Worm (Caenorhabditis elegans) whole organism, L3 larva: ENCODE data around the gene srx-44.

Experiments used
- R02D3.7 ChIP-seq: fragments of 150-350 bp; optimal IDR thresholded peaks from 2 replicates; lab custom pipeline; 2014; ENCODE audit warnings: missing biosample characterization, missing genetic modification characterization
- aly-2 ChIP-seq: fragments of 150-350 bp; optimal IDR thresholded peaks from 2 replicates; lab custom pipeline; 2014; ENCODE audit warnings: missing biosample characterization, missing genetic modification characterization
- ama-1 ChIP-seq: fragments of 150-350 bp; optimal IDR thresholded peaks from 2 replicates; lab custom pipeline; 2018
- ceh-16 ChIP-seq: sonication (generic microtip); optimal IDR thresholded peaks from 2 replicates; lab custom pipeline; 2017; ENCODE audit warnings: missing biosample characterization, missing genetic modification characterization
- ceh-28 ChIP-seq: fragments of 150-350 bp; optimal IDR thresholded peaks from 2 replicates; lab custom pipeline; 2014; ENCODE audit warnings: missing biosample characterization, missing genetic modification reagents, missing genetic modification characterization
- ceh-82 ChIP-seq: fragments of 150-350 bp; optimal IDR thresholded peaks from 2 replicates; lab custom pipeline; 2014; ENCODE audit warnings: missing biosample characterization, missing genetic modification characterization
- ceh-9 ChIP-seq: sonication (generic microtip); optimal IDR thresholded peaks from 2 replicates; lab custom pipeline; 2018; ENCODE audit warnings: missing biosample characterization, missing genetic modification characterization
- daf-12 ChIP-seq: fragments of 150-350 bp; optimal IDR thresholded peaks from 2 replicates; lab custom pipeline; 2014; ENCODE audit warnings: missing biosample characterization, missing genetic modification reagents, missing genetic modification characterization
- egl-27 ChIP-seq: sonication (generic microtip); optimal IDR thresholded peaks from 4 replicates; lab custom pipeline; 2017; ENCODE audit warnings: missing biosample characterization, missing genetic modification reagents, missing genetic modification characterization
- elt-1 ChIP-seq: fragments of 150-350 bp; optimal IDR thresholded peaks from 2 replicates; lab custom pipeline; 2014; ENCODE audit warnings: missing biosample characterization, missing genetic modification characterization
- elt-3 ChIP-seq, 3 experiments: fragments of 150-350 bp in 1 of 3; sonication (generic microtip) in 2 of 3; optimal IDR thresholded peaks; 2 replicates in 2 of 3; 4 replicates in 1 of 3; lab custom pipeline; 2014 to 2017; ENCODE audit warnings: missing biosample characterization in 3 of 3, missing genetic modification characterization in 3 of 3
- eor-1 ChIP-seq, 2 experiments: fragments of 150-350 bp; optimal IDR thresholded peaks; 2 replicates each; lab custom pipeline; 2014 to 2018; ENCODE audit warnings: missing biosample characterization in 2 of 2, missing genetic modification characterization in 2 of 2
- fkh-10 ChIP-seq: sonication (generic microtip); optimal IDR thresholded peaks from 2 replicates; lab custom pipeline; 2017; ENCODE audit warnings: missing biosample characterization, missing genetic modification reagents, missing genetic modification characterization
- fkh-2 ChIP-seq: fragments of 150-350 bp; optimal IDR thresholded peaks from 2 replicates; lab custom pipeline; 2014; ENCODE audit warnings: missing biosample characterization, missing genetic modification reagents, missing genetic modification characterization
- fos-1 ChIP-seq: fragments of 150-350 bp; optimal IDR thresholded peaks from 2 replicates; lab custom pipeline; 2014; ENCODE audit warnings: missing biosample characterization, missing genetic modification characterization
- hmg-11 ChIP-seq: sonication (generic microtip); optimal IDR thresholded peaks from 2 replicates; lab custom pipeline; 2016; ENCODE audit warnings: missing genetic modification characterization, missing compliant biosample characterization
- jun-1 ChIP-seq: fragments of 150-350 bp; optimal IDR thresholded peaks from 2 replicates; lab custom pipeline; 2014; ENCODE audit warnings: missing biosample characterization, missing genetic modification reagents, missing genetic modification characterization
- lin-15B ChIP-seq: fragments of 150-350 bp; optimal IDR thresholded peaks from 2 replicates; lab custom pipeline; 2014; ENCODE audit warnings: missing biosample characterization, missing genetic modification characterization
- lin-39 ChIP-seq: fragments of 150-350 bp; optimal IDR thresholded peaks from 2 replicates; lab custom pipeline; 2018; ENCODE audit warnings: missing biosample characterization, missing genetic modification reagents, missing genetic modification characterization
- lsy-12 ChIP-seq: sonication (generic microtip); optimal IDR thresholded peaks from 2 replicates; lab custom pipeline; 2016; ENCODE audit warnings: mild to moderate bottlenecking, missing genetic modification characterization, missing compliant biosample characterization
- mdl-1 ChIP-seq: fragments of 150-350 bp; optimal IDR thresholded peaks from 2 replicates; lab custom pipeline; 2014; ENCODE audit warnings: missing biosample characterization, missing genetic modification characterization
- mml-1 ChIP-seq: fragments of 150-350 bp; sonication (generic microtip); optimal IDR thresholded peaks from 3 replicates; lab custom pipeline; 2014; ENCODE audit warnings: missing biosample characterization, missing genetic modification characterization
- nfya-1 ChIP-seq: sonication (generic microtip); optimal IDR thresholded peaks from 2 replicates; lab custom pipeline; 2017; ENCODE audit warnings: missing genetic modification characterization, mild to moderate bottlenecking, missing compliant biosample characterization, antibody characterized with exemption, moderate library complexity; ENCODE audit not compliant: insufficient read depth
- nhr-11 ChIP-seq: fragments of 150-350 bp; optimal IDR thresholded peaks from 2 replicates; lab custom pipeline; 2014; ENCODE audit warnings: missing biosample characterization, missing genetic modification characterization
- nhr-23 ChIP-seq: fragments of 150-350 bp; optimal IDR thresholded peaks from 2 replicates; lab custom pipeline; 2014; ENCODE audit warnings: missing biosample characterization, missing genetic modification reagents, missing genetic modification characterization
- nhr-25 ChIP-seq: sonication (generic microtip); optimal IDR thresholded peaks from 2 replicates; lab custom pipeline; 2017; ENCODE audit warnings: missing biosample characterization, missing genetic modification characterization
- nhr-28 ChIP-seq: fragments of 150-350 bp; optimal IDR thresholded peaks from 2 replicates; lab custom pipeline; 2014; ENCODE audit warnings: missing biosample characterization, missing genetic modification characterization
- nhr-67 ChIP-seq: fragments of 150-350 bp; optimal IDR thresholded peaks from 2 replicates; lab custom pipeline; 2014; ENCODE audit warnings: missing biosample characterization, missing genetic modification characterization
- nhr-76 ChIP-seq: fragments of 150-350 bp; sonication (generic microtip); optimal IDR thresholded peaks from 5 replicates; lab custom pipeline; 2014; ENCODE audit warnings: missing biosample characterization, missing genetic modification characterization
- nhr-77 ChIP-seq: fragments of 150-350 bp; optimal IDR thresholded peaks from 2 replicates; lab custom pipeline; 2014; ENCODE audit warnings: missing biosample characterization, missing genetic modification characterization
- pha-4 ChIP-seq: fragments of 150-350 bp; optimal IDR thresholded peaks from 2 replicates; lab custom pipeline; 2014; ENCODE audit warnings: missing biosample characterization, missing genetic modification reagents, missing genetic modification characterization
- sea-2 ChIP-seq: fragments of 150-350 bp; sonication (generic microtip); optimal IDR thresholded peaks from 4 replicates; lab custom pipeline; 2014; ENCODE audit warnings: missing biosample characterization, missing genetic modification reagents, missing genetic modification characterization
- skn-1 ChIP-seq: fragments of 150-350 bp; optimal IDR thresholded peaks from 2 replicates; lab custom pipeline; 2014; ENCODE audit warnings: missing biosample characterization, missing genetic modification characterization
- snpc-4 ChIP-seq: fragments of 150-350 bp; optimal IDR thresholded peaks from 2 replicates; lab custom pipeline; 2014; ENCODE audit warnings: missing biosample characterization, missing genetic modification characterization
- tbx-2 ChIP-seq: sonication (generic microtip); optimal IDR thresholded peaks from 2 replicates; lab custom pipeline; 2016; ENCODE audit warnings: mild to moderate bottlenecking, missing genetic modification characterization, missing compliant biosample characterization
- zag-1 ChIP-seq: fragments of 150-350 bp; optimal IDR thresholded peaks from 2 replicates; lab custom pipeline; 2014; ENCODE audit warnings: missing biosample characterization, missing genetic modification characterization
- ztf-11 ChIP-seq: fragments of 150-350 bp; optimal IDR thresholded peaks from 2 replicates; lab custom pipeline; 2014; ENCODE audit warnings: missing biosample characterization, missing genetic modification characterization
- ztf-4 ChIP-seq: fragments of 150-350 bp; optimal IDR thresholded peaks from 2 replicates; lab custom pipeline; 2014; ENCODE audit warnings: missing biosample characterization, missing genetic modification characterization

Gene srx-44

DNA sequence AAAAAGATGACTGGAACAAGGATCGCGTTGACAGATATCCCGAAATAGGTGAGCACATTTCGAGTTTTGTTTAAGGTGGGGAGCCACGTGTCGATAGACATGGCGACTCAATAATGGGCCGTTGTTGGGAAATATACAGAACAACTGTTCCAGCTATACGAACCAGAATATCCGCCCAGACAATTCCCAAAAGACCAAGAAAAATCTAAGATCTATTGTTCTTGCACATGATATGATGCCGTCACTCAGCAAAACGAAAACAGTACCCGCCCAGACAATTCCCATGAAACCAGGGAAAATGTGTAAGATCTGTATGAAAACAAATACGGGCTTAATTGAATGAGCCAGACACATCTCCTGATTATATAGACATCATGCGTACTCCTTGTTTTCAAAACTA, 12.6 kb upstream of the srx-44 start, which contains the start of gene str-231:
Gene str-231 (minus strand): TSS at position 101 of the 400 bp plus-strand sequence.
- TF ChIP-seq hmg-11 (tag; lab: Kevin White, UChicago) (no peak), skn-1 (tag; lab: Kevin White, UChicago) (no peak), fkh-10 (GFP tag; lab: Kevin White, UChicago) (no peak), nhr-25 (tag; lab: Kevin White, UChicago) (no peak), sea-2 (GFP tag; lab: Kevin White, UChicago) (no peak), daf-12 (no peak), elt-1 (tag; lab: Kevin White, UChicago) (no peak), ama-1 (no peak), nhr-77 (no peak), nhr-67 (no peak)

DNA sequence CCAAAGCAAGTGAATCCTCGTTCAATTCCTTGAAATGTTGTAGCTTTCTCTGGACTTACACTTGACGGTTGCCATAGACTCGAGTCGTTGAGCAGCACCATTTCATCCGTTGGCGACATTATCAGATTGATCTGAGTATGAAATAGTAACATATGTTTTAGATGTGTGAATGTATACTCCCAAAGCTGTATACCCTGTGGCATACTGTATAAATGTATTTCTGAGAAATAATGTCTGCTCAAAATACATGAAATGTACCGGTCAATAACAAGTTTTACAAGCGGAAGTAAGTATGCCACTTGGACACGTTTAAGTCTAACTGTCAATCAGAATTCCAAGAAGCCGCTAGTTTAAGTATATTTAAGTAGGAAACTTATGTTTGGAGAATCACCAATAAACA, 10.6 kb upstream of the srx-44 start, which contains the start of gene str-233:
Gene str-233 (minus strand): TSS at position 101 of the 400 bp plus-strand sequence.
- TF ChIP-seq elt-1 (tag; lab: Kevin White, UChicago) (no peak), lin-15B (tag; lab: Kevin White, UChicago) (no peak), eor-1 (tag; optimal IDR thresholded peaks at IDR 0.05; lab: Kevin White, UChicago) (no peak), ceh-16 (tag; lab: Kevin White, UChicago) (no peak), nhr-28 (no peak), mdl-1 (tag; lab: Kevin White, UChicago) (no peak), ztf-11 (tag; lab: Kevin White, UChicago) (no peak), zag-1 (tag; lab: Kevin White, UChicago) (no peak), lin-39 (tag; lab: Kevin White, UChicago) (no peak), tbx-2 (tag; lab: Kevin White, UChicago) (no peak), mml-1 (tag; lab: Kevin White, UChicago) (no peak), pha-4 (tag; lab: Kevin White, UChicago) (no peak), ceh-28 (tag; lab: Kevin White, UChicago) (no peak), fkh-10 (GFP tag; lab: Kevin White, UChicago) (no peak), nfya-1 (tag; lab: Kevin White, UChicago) (no peak), aly-2 (tag; lab: Kevin White, UChicago) (no peak), R02D3.7 (tag; lab: Kevin White, UChicago) (no peak), jun-1 (tag; lab: Kevin White, UChicago) (no peak), ztf-4 (no peak)

DNA sequence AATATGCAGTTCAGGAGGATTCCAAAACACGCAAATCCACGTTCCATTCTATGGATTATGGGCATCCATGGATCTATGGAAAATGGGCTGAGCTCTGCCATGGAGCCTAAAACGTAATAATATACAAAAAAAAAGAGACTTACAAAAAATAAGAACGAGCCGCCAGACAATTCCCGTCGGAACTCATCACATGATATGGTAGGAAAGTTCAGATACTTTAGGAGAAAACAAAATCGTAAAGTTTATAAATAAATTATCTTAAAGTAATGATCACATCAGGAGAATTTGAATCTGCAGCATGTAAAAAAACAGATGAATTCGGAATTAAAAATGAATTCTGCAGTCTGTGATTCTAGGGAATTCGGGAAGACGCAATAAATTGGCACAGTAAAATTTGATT, 4.5 kb upstream of the srx-44 start, which contains the start of gene str-232:
Gene str-232 (minus strand): TSS at position 101 of the 400 bp plus-strand sequence.
- TF ChIP-seq nhr-25 (tag; lab: Kevin White, UChicago) (no peak), fkh-2 (tag; lab: Kevin White, UChicago) (no peak), R02D3.7 (tag; lab: Kevin White, UChicago) (no peak), hmg-11 (tag; lab: Kevin White, UChicago) (no peak), nhr-76 (tag; lab: Kevin White, UChicago) (no peak), tbx-2 (tag; lab: Kevin White, UChicago) (no peak), ceh-28 (tag; lab: Kevin White, UChicago) (no peak), ceh-9 (tag; lab: Kevin White, UChicago) (no peak), nfya-1 (tag; lab: Kevin White, UChicago) (no peak), jun-1 (tag; lab: Kevin White, UChicago) (no peak), snpc-4 (tag; lab: Kevin White, UChicago) (no peak), aly-2 (tag; lab: Kevin White, UChicago) (no peak), daf-12 (no peak), egl-27 (no peak), nhr-23 (tag; lab: Kevin White, UChicago) (no peak), lin-15B (tag; lab: Kevin White, UChicago) (no peak), fkh-10 (GFP tag; lab: Kevin White, UChicago) (no peak), nhr-28 (no peak)

DNA sequence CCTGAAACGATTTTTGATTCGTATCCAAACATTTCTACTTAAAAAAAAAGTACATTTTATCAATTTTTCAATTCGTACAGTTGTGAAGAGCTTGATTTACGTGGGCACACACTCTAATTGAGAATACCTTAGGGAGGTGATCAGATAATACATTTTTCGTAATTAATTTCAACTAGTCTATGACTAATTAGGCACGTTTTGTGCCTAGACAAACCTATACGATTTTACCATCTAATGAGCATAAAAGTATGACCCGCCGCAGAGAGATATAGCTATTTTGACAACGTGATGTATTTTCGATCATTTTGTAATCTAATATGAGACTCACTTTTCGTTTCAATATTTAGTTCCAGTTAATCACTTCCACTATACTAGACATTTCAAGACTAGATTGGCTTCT, 3.2 kb upstream of the srx-44 start:
- no peak for TF ChIP-seq ama-1
- TF ChIP-seq zag-1 (tag; lab: Kevin White, UChicago): no peak
- TF ChIP-seq nhr-11 (tag; lab: Kevin White, UChicago): no peak
- TF ChIP-seq nhr-67: no peak
- no peak for TF ChIP-seq fkh-10 (GFP tag; lab: Kevin White, UChicago)
- no peak for TF ChIP-seq nhr-25 (tag; lab: Kevin White, UChicago)
- no peak for TF ChIP-seq daf-12
- no peak for TF ChIP-seq lin-39 (tag; lab: Kevin White, UChicago)
- TF ChIP-seq snpc-4 (tag; lab: Kevin White, UChicago): no peak
- TF ChIP-seq nfya-1 (tag; lab: Kevin White, UChicago): no peak
- TF ChIP-seq egl-27: no peak
- no peak for TF ChIP-seq ceh-82
- TF ChIP-seq ztf-11 (tag; lab: Kevin White, UChicago): no peak
- TF ChIP-seq elt-1 (tag; lab: Kevin White, UChicago): no peak
- TF ChIP-seq elt-3 (tag; optimal IDR thresholded peaks at IDR 0.05; lab: Kevin White, UChicago): no peak
- TF ChIP-seq fos-1 (tag; lab: Kevin White, UChicago): no peak
- no peak for TF ChIP-seq lsy-12 (tag; lab: Kevin White, UChicago)
- TF ChIP-seq skn-1 (tag; lab: Kevin White, UChicago): no peak
- TF ChIP-seq mdl-1 (tag; lab: Kevin White, UChicago): no peak
